Worm (Caenorhabditis elegans) whole organism, L1 larva: ENCODE results near the gene T28A8.5.
A peak's percentile ranks its signal among the peaks of the same experiment; 100 is the strongest.

Source experiments
- alr-1 ChIP-seq: fragments of 200-800 bp; sonication (Bioruptor generic); optimal IDR thresholded peaks from 2 replicates; lab custom pipeline; 2018; ENCODE audit warnings: borderline replicate concordance, mild to moderate bottlenecking, missing genetic modification characterization, missing compliant biosample characterization
- ceh-63 ChIP-seq: fragments of 200-800 bp; sonication (Bioruptor generic); optimal IDR thresholded peaks from 2 replicates; lab custom pipeline; 2018; ENCODE audit warnings: mild to moderate bottlenecking, missing genetic modification characterization, missing compliant biosample characterization
- ceh-8 ChIP-seq: fragments of 200-800 bp; sonication (Bioruptor generic); optimal IDR thresholded peaks from 2 replicates; lab custom pipeline; 2018; ENCODE audit warnings: mild to moderate bottlenecking, missing genetic modification characterization, moderate library complexity, missing compliant biosample characterization
- dsc-1 ChIP-seq: sonication (generic microtip); optimal IDR thresholded peaks from 2 replicates; lab custom pipeline; 2016; ENCODE audit warnings: mild to moderate bottlenecking, missing genetic modification characterization, missing compliant biosample characterization
- efl-1 ChIP-seq, 4 experiments: fragments of 150-350 bp; optimal IDR thresholded peaks in 3 of 4; peaks in 1 of 4; 1 replicate in 1 of 4; 2 replicates in 3 of 4; lab custom pipeline; 2014; ENCODE audit warnings: missing biosample characterization in 2 of 4, missing genetic modification characterization in 2 of 4, missing genetic modification reagents in 2 of 4
- efl-3 ChIP-seq: fragments of 200-800 bp; sonication (Bioruptor generic); optimal IDR thresholded peaks from 2 replicates; lab custom pipeline; 2018; ENCODE audit warnings: mild to moderate bottlenecking, missing genetic modification characterization, missing compliant biosample characterization
- egl-13 ChIP-seq: sonication (generic microtip); optimal IDR thresholded peaks from 2 replicates; lab custom pipeline; 2016; ENCODE audit warnings: missing genotype, missing genetic modification reagents, missing genetic modification characterization, missing compliant biosample characterization
- elt-2 ChIP-seq: sonication (generic microtip); optimal IDR thresholded peaks from 2 replicates; lab custom pipeline; 2016; ENCODE audit warnings: missing genetic modification characterization, mild to moderate bottlenecking, inconsistent platforms, missing compliant biosample characterization, missing genetic modification reagents
- fkh-10 ChIP-seq: sonication (generic microtip); optimal IDR thresholded peaks from 2 replicates; lab custom pipeline; 2017; ENCODE audit warnings: missing biosample characterization, missing genetic modification reagents, missing genetic modification characterization
- hlh-17 ChIP-seq: fragments of 200-800 bp; sonication (Bioruptor generic); optimal IDR thresholded peaks from 2 replicates; lab custom pipeline; 2018; ENCODE audit warnings: missing genetic modification characterization, mild to moderate bottlenecking, missing compliant biosample characterization, moderate library complexity, borderline replicate concordance
- hlh-4 ChIP-seq: sonication (generic microtip); optimal IDR thresholded peaks from 2 replicates; lab custom pipeline; 2016; ENCODE audit warnings: mild to moderate bottlenecking, missing genetic modification characterization, missing compliant biosample characterization
- jun-1 ChIP-seq: fragments of 150-350 bp; optimal IDR thresholded peaks from 2 replicates; lab custom pipeline; 2014; ENCODE audit warnings: missing biosample characterization, missing genetic modification reagents, missing genetic modification characterization
- lin-14 ChIP-seq: fragments of 200-800 bp; sonication (Bioruptor generic); optimal IDR thresholded peaks from 2 replicates; lab custom pipeline; 2018; ENCODE audit warnings: mild to moderate bottlenecking, missing genetic modification characterization, moderate library complexity, missing compliant biosample characterization
- lin-39 ChIP-seq: fragments of 150-350 bp; optimal IDR thresholded peaks from 2 replicates; lab custom pipeline; 2014; ENCODE audit warnings: missing biosample characterization, missing genetic modification reagents, missing genetic modification characterization
- mab-9 ChIP-seq: fragments of 200-800 bp; sonication (Bioruptor generic); IDR thresholded peaks from 2 replicates; pipeline ENCODE4 v1.3.6; 2022; ENCODE audit warnings: missing genetic modification reagents, missing genetic modification characterization, missing compliant biosample characterization
- nhr-12 ChIP-seq: sonication (generic microtip); optimal IDR thresholded peaks from 2 replicates; lab custom pipeline; 2017; ENCODE audit warnings: missing biosample characterization, missing genetic modification characterization
- nhr-20 ChIP-seq: sonication (generic microtip); optimal IDR thresholded peaks from 2 replicates; lab custom pipeline; 2016; ENCODE audit warnings: mild to moderate bottlenecking, missing genetic modification characterization, missing compliant biosample characterization
- nhr-47 ChIP-seq: sonication (generic microtip); optimal IDR thresholded peaks from 2 replicates; lab custom pipeline; 2016; ENCODE audit warnings: mild to moderate bottlenecking, missing genetic modification characterization, moderate library complexity, missing compliant biosample characterization
- nhr-76 ChIP-seq: sonication (generic microtip); optimal IDR thresholded peaks from 2 replicates; lab custom pipeline; 2017; ENCODE audit warnings: missing biosample characterization, missing genetic modification characterization
- nhr-85 ChIP-seq: sonication (generic microtip); peaks from one replicate; lab custom pipeline; 2016; ENCODE audit warnings: missing genetic modification characterization, inconsistent platforms, missing compliant biosample characterization
- pax-3 ChIP-seq: fragments of 200-800 bp; sonication (Bioruptor generic); optimal IDR thresholded peaks from 2 replicates; lab custom pipeline; 2018; ENCODE audit warnings: mild to moderate bottlenecking, missing genetic modification characterization, moderate library complexity, missing compliant biosample characterization
- pqm-1 ChIP-seq: sonication (generic microtip); optimal IDR thresholded peaks from 3 replicates; lab custom pipeline; 2017; ENCODE audit warnings: missing biosample characterization, missing genetic modification characterization
- skn-1 ChIP-seq: fragments of 150-350 bp; optimal IDR thresholded peaks from 2 replicates; lab custom pipeline; 2014; ENCODE audit warnings: missing biosample characterization, missing genetic modification characterization
- snpc-4 ChIP-seq: fragments of 150-350 bp; optimal IDR thresholded peaks from 2 replicates; lab custom pipeline; 2014; ENCODE audit warnings: missing biosample characterization, missing genetic modification characterization
- swsn-7 ChIP-seq: sonication (generic microtip); optimal IDR thresholded peaks from 2 replicates; lab custom pipeline; 2016; ENCODE audit warnings: missing genetic modification characterization, missing compliant biosample characterization
- tlp-1 ChIP-seq: fragments of 150-350 bp; optimal IDR thresholded peaks from 2 replicates; lab custom pipeline; 2014; ENCODE audit warnings: missing biosample characterization, missing genetic modification characterization
- unc-62 ChIP-seq: fragments of 150-350 bp; optimal IDR thresholded peaks from 2 replicates; lab custom pipeline; 2014; ENCODE audit warnings: missing biosample characterization, missing genetic modification reagents, missing genetic modification characterization
- xbp-1 ChIP-seq: sonication (generic microtip); optimal IDR thresholded peaks from 2 replicates; lab custom pipeline; 2016; ENCODE audit warnings: missing genetic modification characterization, missing compliant biosample characterization
- zip-4 ChIP-seq: fragments of 200-800 bp; sonication (Bioruptor generic); optimal IDR thresholded peaks from 2 replicates; lab custom pipeline; 2018; ENCODE audit warnings: mild to moderate bottlenecking, missing genetic modification characterization, moderate library complexity, missing compliant biosample characterization
- ztf-4 ChIP-seq: fragments of 150-350 bp; optimal IDR thresholded peaks from 2 replicates; lab custom pipeline; 2014; ENCODE audit warnings: missing biosample characterization, missing genetic modification characterization

T28A8.5 gene

DNA sequence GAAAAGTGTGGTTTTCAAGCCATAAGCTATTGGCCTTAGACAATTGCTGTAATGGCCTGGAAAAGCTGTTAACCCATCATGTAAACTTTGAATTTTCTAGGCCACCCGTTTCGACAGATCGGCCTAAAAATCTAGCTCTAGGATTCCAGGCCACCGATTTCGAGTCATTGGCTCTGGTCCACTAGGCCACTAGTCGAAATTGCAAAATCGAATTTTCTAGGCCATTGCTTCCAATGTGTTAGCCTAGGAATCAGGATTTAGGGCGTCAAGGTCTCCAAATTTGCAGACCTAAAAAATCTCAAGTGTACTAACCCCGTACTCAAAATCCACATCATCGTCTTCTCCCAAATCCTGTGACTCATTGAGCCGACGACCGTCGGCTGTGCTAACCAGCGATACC is 9.3 kb downstream of the T28A8.5 start:
- TF ChIP-seq dsc-1 (tag; lab: Kevin White, UChicago) (no peak), skn-1 (tag; lab: Kevin White, UChicago) (no peak), pax-3 (no peak), nhr-47 (tag; lab: Kevin White, UChicago) (no peak), pqm-1 (tag; lab: Kevin White, UChicago) (no peak), lin-14 (no peak)

DNA sequence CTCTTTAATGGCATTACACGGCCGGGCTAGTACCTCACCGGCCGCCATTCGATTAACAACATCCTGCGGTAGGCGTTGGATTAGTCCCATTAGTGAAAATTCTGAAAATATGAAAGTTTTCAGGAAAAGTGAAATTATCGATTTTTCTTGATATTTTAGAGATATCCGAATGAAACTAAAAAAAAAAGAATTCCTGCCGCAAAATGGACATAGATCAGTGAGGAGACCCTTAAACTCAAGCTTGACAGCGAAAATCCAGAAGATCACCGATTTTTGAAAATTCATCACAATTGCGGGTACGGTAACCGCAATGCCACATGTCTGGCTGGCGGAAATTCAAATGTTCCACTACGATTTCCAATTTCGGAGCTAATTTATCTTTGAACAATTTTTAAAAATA is 13.0 kb downstream of the T28A8.5 start, which contains the start of gene mlh-1:
Gene mlh-1 (minus strand): TSS at position 101 of the 400 bp plus-strand sequence.
- TF ChIP-seq nhr-12 (no peak), efl-1 (optimal IDR thresholded peaks at IDR 0.05; lab: Kevin White, UChicago) (no peak), efl-1 (GFP tag; optimal IDR thresholded peaks at IDR 0.05 in 1 of 2; lab: Kevin White, UChicago) (peak in 1 of 2 experiments; percentile 33)
- TF ChIP-seq, all 84 proteins: peak for 1

DNA sequence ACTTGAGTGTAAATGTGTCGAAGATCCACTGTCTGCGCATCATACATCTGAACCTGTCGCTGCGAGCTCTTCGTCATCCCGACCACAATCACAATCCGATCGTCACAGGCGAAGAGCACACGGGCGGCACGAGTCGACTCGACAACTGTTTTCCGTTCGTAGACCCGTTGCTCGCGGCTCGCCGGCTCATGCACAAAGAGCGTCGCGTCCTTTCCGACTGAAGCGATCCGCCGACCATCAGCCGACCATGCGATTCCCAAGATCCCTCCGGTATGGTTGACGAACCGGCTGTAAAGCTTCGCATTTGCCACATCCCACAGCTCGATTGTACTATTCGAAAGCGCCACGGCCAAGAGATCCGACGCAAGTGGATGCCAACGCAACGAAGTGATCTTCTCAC is 17.0 kb downstream of the T28A8.5 start:
- no peak for TF ChIP-seq mab-9
- no peak for TF ChIP-seq efl-1 (optimal IDR thresholded peaks at IDR 0.05; lab: Kevin White, UChicago)
- peak in 1 of 2 experiments; percentile 85 for TF ChIP-seq efl-1 (GFP tag; optimal IDR thresholded peaks at IDR 0.05 in 1 of 2; lab: Kevin White, UChicago)

ce11 chrIII:13524021-13524420 is 22.6 kb downstream of the T28A8.5 start, which contains the start of gene pod-1:
Gene pod-1 (minus strand): TSS chrIII:13524121.
- no peak for TF ChIP-seq nhr-85
- no peak for TF ChIP-seq hlh-4 (tag; lab: Kevin White, UChicago)
- no peak for TF ChIP-seq unc-62 (GFP tag; lab: Kevin White, UChicago)
- no peak for TF ChIP-seq snpc-4 (tag; lab: Kevin White, UChicago)

DNA sequence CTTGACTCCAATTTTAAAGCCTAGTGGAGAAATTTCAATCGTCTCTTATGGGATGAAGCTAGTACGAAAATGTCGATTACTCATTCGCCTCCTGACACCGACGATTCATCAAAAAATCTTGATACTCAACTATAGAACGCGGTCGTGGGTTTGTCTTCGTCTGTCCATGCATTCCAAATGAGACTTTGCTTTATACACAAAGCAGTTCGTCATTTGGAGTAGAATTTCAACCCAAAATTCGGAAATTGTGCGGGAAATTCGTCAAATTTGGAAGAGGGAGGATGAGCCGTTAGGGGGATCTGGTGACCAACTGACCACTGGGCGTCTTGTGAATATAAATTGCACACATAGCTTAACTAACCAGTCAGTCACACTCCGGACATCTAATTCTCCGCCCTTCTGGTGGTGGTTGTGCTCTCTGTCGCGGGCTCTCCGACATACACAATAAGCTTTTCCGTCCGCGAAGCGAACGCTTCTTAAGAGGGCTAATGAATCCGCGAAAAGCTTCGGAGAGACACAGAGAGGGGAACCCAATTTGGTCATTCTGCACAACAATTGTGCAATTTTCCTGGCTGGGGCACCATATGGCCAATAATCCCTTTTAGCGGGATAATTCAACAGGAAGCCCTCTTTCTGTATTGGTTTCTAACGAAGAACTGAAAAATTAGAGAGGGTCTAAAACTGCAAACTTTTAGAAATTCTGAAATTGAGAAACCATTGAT is 23.8 kb downstream of the T28A8.5 start:
- TF ChIP-seq hlh-17 (GFP tag; lab: Kevin White, UChicago) (no peak), efl-1 (optimal IDR thresholded peaks at IDR 0.05; lab: Kevin White, UChicago) (no peak), efl-1 (GFP tag; optimal IDR thresholded peaks at IDR 0.05 in 1 of 2; lab: Kevin White, UChicago) (peak in 1 of 2 experiments; percentile 6), elt-2 (no peak), unc-62 (GFP tag; lab: Kevin White, UChicago) (no peak), alr-1 (tag; lab: Kevin White, UChicago) (peak; percentile 11), ceh-8 (GFP tag; lab: Kevin White, UChicago) (no peak), xbp-1 (tag; lab: Kevin White, UChicago) (no peak), nhr-20 (tag; lab: Kevin White, UChicago) (no peak)

- TF ChIP-seq ztf-4 (no peak), tlp-1 (no peak), pax-3 (no peak), nhr-76 (tag; lab: Kevin White, UChicago) (no peak), ceh-63 (GFP tag; lab: Kevin White, UChicago) (no peak), snpc-4 (tag; lab: Kevin White, UChicago) (no peak), dsc-1 (tag; lab: Kevin White, UChicago) (no peak)
These were observed 24.8 kb downstream of the T28A8.5 start for ce11 chrIII:13526191-13526590.

- no peak for TF ChIP-seq pax-3
- no peak for TF ChIP-seq efl-3
- no peak for TF ChIP-seq zip-4
- no peak for TF ChIP-seq tlp-1
- peak; percentile 75 for TF ChIP-seq fkh-10 (GFP tag; lab: Kevin White, UChicago)
- no peak for TF ChIP-seq swsn-7 (tag; lab: Kevin White, UChicago)
- no peak for TF ChIP-seq jun-1 (tag; lab: Kevin White, UChicago)
- TF ChIP-seq xbp-1 (tag; lab: Kevin White, UChicago): no peak
- TF ChIP-seq egl-13 (tag; lab: Kevin White, UChicago): no peak
- no peak for TF ChIP-seq lin-39 (tag; lab: Kevin White, UChicago)
- TF ChIP-seq lin-14: peak; percentile 23
- TF ChIP-seq unc-62 (GFP tag; lab: Kevin White, UChicago): no peak
These were observed 25.3 kb downstream of the T28A8.5 start for ce11 chrIII:13526702-13527101.
